Worm (Caenorhabditis elegans) whole organism, young adult: Measurements from ENCODE around the gene fut-1.

Source experiments
- C06A6.2 ChIP-seq: fragments of 200-800 bp; sonication (Bioruptor generic); conservative IDR thresholded peaks from 2 replicates; pipeline ENCODE4 v1.3.6; 2022; ENCODE audit warnings: missing genetic modification characterization, missing compliant biosample characterization
- K11D2.4 ChIP-seq: fragments of 200-800 bp; sonication (Bioruptor generic); IDR thresholded peaks from 2 replicates; pipeline ENCODE4 v1.3.6; 2022; ENCODE audit warnings: missing genetic modification reagents, missing genetic modification characterization, missing compliant biosample characterization
- T26A5.8 ChIP-seq: sonication (generic microtip); optimal IDR thresholded peaks from 2 replicates; lab custom pipeline; 2016; ENCODE audit warnings: missing genetic modification characterization, missing compliant biosample characterization
- dox-1 ChIP-seq: fragments of 200-800 bp; sonication (Bioruptor generic); IDR thresholded peaks from 2 replicates; pipeline ENCODE4 v1.3.6; 2022; ENCODE audit warnings: missing genetic modification reagents, missing genetic modification characterization, missing compliant biosample characterization
- dpl-1 ChIP-seq: fragments of 150-350 bp; optimal IDR thresholded peaks from 2 replicates; lab custom pipeline; 2014; ENCODE audit warnings: missing biosample characterization, missing genetic modification reagents, missing genetic modification characterization
- egl-44 ChIP-seq: fragments of 200-800 bp; sonication (Bioruptor generic); IDR thresholded peaks from 2 replicates; pipeline ENCODE4 v1.3.6; 2022; ENCODE audit warnings: missing genetic modification reagents, missing genetic modification characterization, missing compliant biosample characterization
- hmg-20 ChIP-seq: fragments of 200-800 bp; sonication (Bioruptor generic); IDR thresholded peaks from 2 replicates; pipeline ENCODE4 v1.3.6; 2022; ENCODE audit warnings: missing genetic modification reagents, missing genetic modification characterization, missing compliant biosample characterization
- lin-26 ChIP-seq: fragments of 200-800 bp; sonication (Bioruptor generic); IDR thresholded peaks from 2 replicates; pipeline ENCODE4 v1.3.6; 2022; ENCODE audit warnings: missing genetic modification reagents, missing genetic modification characterization, missing compliant biosample characterization
- pha-4 ChIP-seq: fragments of 150-350 bp; sonication (generic microtip); optimal IDR thresholded peaks from 2 replicates; lab custom pipeline; 2014; ENCODE audit warnings: missing biosample characterization, missing genetic modification reagents, missing genetic modification characterization
- sea-2 ChIP-seq: fragments of 200-800 bp; sonication (Bioruptor generic); IDR thresholded peaks from 2 replicates; pipeline ENCODE4 v1.3.6; 2022; ENCODE audit warnings: missing genetic modification characterization, missing compliant biosample characterization
- unc-130 ChIP-seq: sonication (generic microtip); optimal IDR thresholded peaks from 2 replicates; lab custom pipeline; 2016; ENCODE audit warnings: missing genetic modification reagents, missing genetic modification characterization, missing compliant biosample characterization
- ztf-3 ChIP-seq: fragments of 200-800 bp; sonication (Bioruptor generic); optimal IDR thresholded peaks from 2 replicates; lab custom pipeline; 2018; ENCODE audit warnings: mild to moderate bottlenecking, missing genetic modification characterization, missing compliant biosample characterization

ce11 chrII:8764332-8764731, 4.9 kb upstream of the fut-1 start:
- TF ChIP-seq C06A6.2 (GFP tag; lab: Robert Waterston, UW): no peak
- TF ChIP-seq ztf-3 (GFP tag; lab: Kevin White, UChicago): no peak
- no peak for TF ChIP-seq sea-2 (GFP tag; lab: Robert Waterston, UW)
- no peak for TF ChIP-seq hmg-20
- TF ChIP-seq egl-44 (GFP tag; lab: Robert Waterston, UW): no peak
- no peak for TF ChIP-seq dox-1 (GFP tag; lab: Robert Waterston, UW)
- TF ChIP-seq T26A5.8 (tag; lab: Kevin White, UChicago): no peak
- TF ChIP-seq lin-26 (GFP tag; lab: Robert Waterston, UW): no peak
- no peak for TF ChIP-seq unc-130 (GFP tag; lab: Kevin White, UChicago)
- no peak for TF ChIP-seq K11D2.4 (GFP tag; lab: Robert Waterston, UW)
- TF ChIP-seq dpl-1 (GFP tag; lab: Kevin White, UChicago): no peak
- TF ChIP-seq pha-4 (tag; lab: Kevin White, UChicago): no peak
